Fruit fly (Drosophila melanogaster): ENCODE measurements around the gene Dhc1.

dm6 chr3R:9632110-9632921 lies 42.1 kb downstream of the Dhc1 start:
- TF ChIP-seq CG8478 (optimal IDR thresholded peaks at IDR 0.05) (no peak), CTCF (optimal IDR thresholded peaks at IDR 0.05) (no peak)

Measured in S2 (cell line).